Worm (Caenorhabditis elegans): ENCODE data around the gene F01E11.18.

DNA sequence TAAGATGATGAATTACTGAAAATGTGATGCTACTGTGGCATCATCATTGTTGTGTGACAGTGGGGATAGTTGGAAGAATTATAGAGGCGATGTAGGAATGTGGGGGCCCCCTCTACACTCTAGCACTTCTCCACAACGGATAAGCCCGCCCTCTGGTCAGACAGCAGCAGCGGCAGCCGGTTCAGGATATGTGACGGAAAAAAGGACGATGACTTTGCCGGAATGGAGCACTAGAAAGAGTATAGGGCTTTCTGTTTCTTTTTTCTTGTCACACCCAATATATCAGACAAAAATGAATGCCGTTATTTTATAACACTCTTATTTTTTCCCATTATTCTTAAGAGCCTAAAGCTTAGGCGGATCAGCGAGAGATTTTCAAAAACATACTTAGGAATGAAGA, 16.0 kb downstream of the F01E11.18 start, which contains the start of gene tyra-2:
- no peak for TF ChIP-seq ztf-29 (GFP tag; IDR thresholded peaks at IDR 0.05)
- no peak for TF ChIP-seq ztf-23 (GFP tag; IDR thresholded peaks at IDR 0.05)
- no peak for TF ChIP-seq cog-1 (tag; optimal IDR thresholded peaks at IDR 0.05)
- no peak for TF ChIP-seq ref-1 (GFP tag; conservative IDR thresholded peaks at IDR 0.05)
- TF ChIP-seq tab-1 (GFP tag; IDR thresholded peaks at IDR 0.05): no peak
